Worm (Caenorhabditis elegans) whole organism, late embryonic: Measurements from ENCODE around the gene clhm-1.
A peak's percentile ranks its signal among the peaks of the same experiment; 100 is the strongest.

Source experiments
- C38D4.7 ChIP-seq: fragments of 200-800 bp; sonication (Bioruptor generic); optimal IDR thresholded peaks from 2 replicates; lab custom pipeline; 2018; ENCODE audit warnings: mild to moderate bottlenecking, missing genetic modification characterization, moderate library complexity, missing compliant biosample characterization
- F13H6.1 ChIP-seq: sonication (generic microtip); optimal IDR thresholded peaks from 2 replicates; lab custom pipeline; 2016; ENCODE audit warnings: missing genetic modification characterization, missing compliant biosample characterization
- K09A11.1 ChIP-seq: sonication (generic microtip); optimal IDR thresholded peaks from 2 replicates; lab custom pipeline; 2017; ENCODE audit warnings: antibody characterized with exemption, mild to moderate bottlenecking, missing genetic modification characterization, missing compliant biosample characterization; ENCODE audit not compliant: insufficient read depth
- ama-1 ChIP-seq: fragments of 150-350 bp; optimal IDR thresholded peaks from 2 replicates; lab custom pipeline; 2014
- ceh-14 ChIP-seq: sonication (generic microtip); optimal IDR thresholded peaks from 2 replicates; lab custom pipeline; 2016; ENCODE audit warnings: missing genotype, missing genetic modification characterization, missing compliant biosample characterization
- ceh-18 ChIP-seq: sonication (generic microtip); optimal IDR thresholded peaks from 2 replicates; lab custom pipeline; 2016; ENCODE audit warnings: missing genetic modification characterization, missing compliant biosample characterization
- ceh-19 ChIP-seq: fragments of 200-800 bp; sonication (Bioruptor generic); optimal IDR thresholded peaks from 2 replicates; lab custom pipeline; 2018; ENCODE audit warnings: mild to moderate bottlenecking, missing genetic modification characterization, missing compliant biosample characterization
- ceh-34 ChIP-seq: sonication (generic microtip); optimal IDR thresholded peaks from 2 replicates; lab custom pipeline; 2016; ENCODE audit warnings: mild to moderate bottlenecking, missing genetic modification characterization, missing compliant biosample characterization
- ceh-9 ChIP-seq: sonication (generic microtip); optimal IDR thresholded peaks from 2 replicates; lab custom pipeline; 2016; ENCODE audit warnings: mild to moderate bottlenecking, missing genetic modification characterization, inconsistent platforms, missing compliant biosample characterization
- che-1 ChIP-seq: sonication (generic microtip); optimal IDR thresholded peaks from 2 replicates; lab custom pipeline; 2016; ENCODE audit warnings: mild to moderate bottlenecking, missing genetic modification characterization, missing compliant biosample characterization
- dmd-4 ChIP-seq: sonication (generic microtip); optimal IDR thresholded peaks from 2 replicates; lab custom pipeline; 2016; ENCODE audit warnings: borderline replicate concordance, missing genetic modification characterization, missing compliant biosample characterization
- dve-1 ChIP-seq: sonication (generic microtip); optimal IDR thresholded peaks from 2 replicates; lab custom pipeline; 2017; ENCODE audit warnings: antibody characterized with exemption, mild to moderate bottlenecking, missing genetic modification characterization, missing compliant biosample characterization
- elt-2 ChIP-seq: sonication (generic microtip); optimal IDR thresholded peaks from 2 replicates; lab custom pipeline; 2016; ENCODE audit warnings: missing genetic modification reagents, missing genetic modification characterization, missing compliant biosample characterization
- eyg-1 ChIP-seq: sonication (generic microtip); optimal IDR thresholded peaks from 2 replicates; lab custom pipeline; 2016; ENCODE audit warnings: missing genotype, missing genetic modification characterization, missing compliant biosample characterization
- hlh-30 ChIP-seq: sonication (generic microtip); optimal IDR thresholded peaks from 2 replicates; lab custom pipeline; 2017; ENCODE audit warnings: antibody characterized with exemption, missing genetic modification characterization, missing compliant biosample characterization; ENCODE audit not compliant: insufficient read depth
- hlh-6 ChIP-seq: sonication (generic microtip); optimal IDR thresholded peaks from 2 replicates; lab custom pipeline; 2016; ENCODE audit warnings: missing genotype, missing genetic modification characterization, missing compliant biosample characterization
- hlh-8 ChIP-seq: sonication (generic microtip); optimal IDR thresholded peaks from 2 replicates; lab custom pipeline; 2016; ENCODE audit warnings: missing genotype, missing genetic modification characterization, missing compliant biosample characterization
- lim-6 ChIP-seq: sonication (generic microtip); optimal IDR thresholded peaks from 2 replicates; lab custom pipeline; 2016; ENCODE audit warnings: missing genetic modification characterization, missing compliant biosample characterization
- madf-2 ChIP-seq: sonication (generic microtip); optimal IDR thresholded peaks from 2 replicates; lab custom pipeline; 2017; ENCODE audit warnings: missing genetic modification characterization, missing compliant biosample characterization
- nfya-1 ChIP-seq: sonication (generic microtip); optimal IDR thresholded peaks from 2 replicates; lab custom pipeline; 2017; ENCODE audit warnings: missing genetic modification characterization, mild to moderate bottlenecking, missing compliant biosample characterization, antibody characterized with exemption, moderate library complexity
- nhr-11 ChIP-seq: fragments of 150-350 bp; optimal IDR thresholded peaks from 2 replicates; lab custom pipeline; 2014; ENCODE audit warnings: missing biosample characterization, missing genetic modification characterization
- nhr-232 ChIP-seq: sonication (generic microtip); optimal IDR thresholded peaks from 2 replicates; lab custom pipeline; 2016; ENCODE audit warnings: missing genetic modification characterization, missing compliant biosample characterization
- pag-3 ChIP-seq: sonication (generic microtip); optimal IDR thresholded peaks from 2 replicates; lab custom pipeline; 2016; ENCODE audit warnings: missing compliant biosample characterization, missing genetic modification characterization, borderline replicate concordance
- pax-1 ChIP-seq: fragments of 150-350 bp; optimal IDR thresholded peaks from 2 replicates; lab custom pipeline; 2014; ENCODE audit warnings: missing biosample characterization, missing genetic modification characterization
- pros-1 ChIP-seq: fragments of 150-350 bp; optimal IDR thresholded peaks from 2 replicates; lab custom pipeline; 2014; ENCODE audit warnings: missing biosample characterization, missing genetic modification reagents, missing genetic modification characterization
- ref-2 ChIP-seq: sonication (generic microtip); optimal IDR thresholded peaks from 2 replicates; lab custom pipeline; 2016; ENCODE audit warnings: missing genetic modification characterization, missing compliant biosample characterization
- rnt-1 ChIP-seq: sonication (generic microtip); optimal IDR thresholded peaks from 2 replicates; lab custom pipeline; 2016; ENCODE audit warnings: missing genetic modification characterization, missing compliant biosample characterization
- sdc-2 ChIP-seq: sonication (generic microtip); optimal IDR thresholded peaks from 2 replicates; lab custom pipeline; 2016; ENCODE audit warnings: missing genotype, missing genetic modification characterization, missing compliant biosample characterization
- syd-9 ChIP-seq: sonication (generic microtip); optimal IDR thresholded peaks from 2 replicates; lab custom pipeline; 2016; ENCODE audit warnings: mild to moderate bottlenecking, missing genetic modification characterization, moderate library complexity, missing compliant biosample characterization
- tbx-2 ChIP-seq: sonication (generic microtip); optimal IDR thresholded peaks from 2 replicates; lab custom pipeline; 2016; ENCODE audit warnings: missing genetic modification characterization, missing compliant biosample characterization
- unc-42 ChIP-seq: sonication (generic microtip); optimal IDR thresholded peaks from 2 replicates; lab custom pipeline; 2016; ENCODE audit warnings: missing genotype, missing genetic modification characterization, missing compliant biosample characterization
- unc-55 ChIP-seq: sonication (generic microtip); optimal IDR thresholded peaks from 2 replicates; lab custom pipeline; 2017; ENCODE audit warnings: missing biosample characterization, missing genetic modification reagents, missing genetic modification characterization
- unc-86 ChIP-seq: sonication (generic microtip); optimal IDR thresholded peaks from 2 replicates; lab custom pipeline; 2016; ENCODE audit warnings: missing genetic modification characterization, missing compliant biosample characterization

The clhm-1 gene

DNA sequence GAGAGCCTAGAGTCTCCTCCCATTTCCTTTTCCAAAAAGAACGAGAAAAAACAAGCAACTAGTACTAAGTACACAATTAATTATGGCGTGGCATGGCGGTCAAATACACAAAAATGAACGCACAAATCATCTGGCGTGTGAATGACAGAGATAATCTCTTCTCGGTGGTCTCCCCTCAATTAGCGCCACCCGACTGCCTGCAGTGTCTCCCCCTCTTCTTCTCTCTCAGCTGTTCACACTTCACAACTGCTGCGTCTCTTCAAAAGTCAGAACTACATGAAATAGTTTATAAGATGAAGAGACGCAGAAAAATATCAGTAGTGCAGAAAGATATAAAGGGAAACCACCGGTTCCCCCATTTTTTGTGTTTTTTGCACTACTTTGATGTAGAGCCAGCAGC, 43.4 kb downstream of the clhm-1 start (continued):
- TF ChIP-seq nhr-11 (tag; lab: Kevin White, UChicago) (no peak), ceh-34 (peak; percentile 51), pag-3 (tag; lab: Kevin White, UChicago) (no peak), lim-6 (tag; lab: Kevin White, UChicago) (no peak), eyg-1 (no peak), unc-42 (tag; lab: Kevin White, UChicago) (no peak), dmd-4 (tag; lab: Kevin White, UChicago) (peak; percentile 50), ceh-19 (GFP tag; lab: Kevin White, UChicago) (peak; percentile 21), madf-2 (tag; lab: Kevin White, UChicago) (no peak), tbx-2 (peak; percentile 81)

DNA sequence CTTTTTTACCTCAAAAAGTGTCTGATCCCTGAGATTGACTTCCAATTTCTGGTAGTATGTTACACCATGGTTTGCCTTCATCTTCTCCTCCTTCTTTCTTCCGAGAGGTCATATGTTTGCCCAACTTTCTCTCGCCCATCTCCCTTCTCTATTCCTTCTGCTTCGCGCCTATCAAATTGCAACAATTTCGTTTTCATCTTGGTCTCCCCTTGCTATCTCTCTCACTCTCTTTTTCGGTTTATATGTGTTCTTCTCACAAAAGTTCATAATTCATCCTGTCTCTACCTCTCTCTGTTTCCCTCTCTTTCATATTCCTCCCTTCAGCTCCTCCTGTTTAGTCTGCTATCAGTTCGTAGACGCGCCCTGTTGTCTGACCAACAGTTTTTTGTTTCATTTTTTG, 44.1 kb downstream of the clhm-1 start:
- TF ChIP-seq madf-2 (tag; lab: Kevin White, UChicago) (no peak), hlh-30 (peak; percentile 11), unc-42 (tag; lab: Kevin White, UChicago) (peak; percentile 44), ceh-18 (tag; lab: Kevin White, UChicago) (peak; percentile 46), rnt-1 (tag; lab: Kevin White, UChicago) (peak; percentile 31), pax-1 (tag; lab: Kevin White, UChicago) (no peak), ceh-34 (peak; percentile 78), ama-1 (lab: Kevin White, UChicago) (no peak), nfya-1 (tag; lab: Kevin White, UChicago) (peak; percentile 39), hlh-8 (tag; lab: Kevin White, UChicago) (peak; percentile 12)

DNA sequence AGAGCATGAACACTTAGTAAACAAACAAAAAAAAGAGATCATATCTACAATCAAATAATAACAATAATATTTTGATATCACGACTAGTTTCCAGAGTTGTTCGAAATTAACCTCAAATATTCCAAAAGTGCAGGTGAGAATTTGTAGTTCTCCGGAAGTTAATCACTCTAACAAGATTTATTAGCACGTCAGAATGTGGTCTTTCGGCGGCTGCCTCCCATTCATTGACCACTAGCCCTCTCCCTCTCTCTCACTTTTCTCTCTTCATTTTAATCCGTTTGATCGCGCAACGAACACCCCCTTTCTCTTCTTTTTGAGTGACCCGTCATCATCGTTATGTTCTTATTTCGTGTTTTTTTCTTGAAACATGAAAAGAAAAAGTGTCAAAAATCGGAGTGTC, 45.1 kb downstream of the clhm-1 start:
- TF ChIP-seq unc-55 (GFP tag; lab: Kevin White, UChicago) (peak; percentile 88), che-1 (no peak), sdc-2 (tag; lab: Kevin White, UChicago) (no peak), rnt-1 (tag; lab: Kevin White, UChicago) (peak; percentile 72), tbx-2 (peak; percentile 10), unc-42 (tag; lab: Kevin White, UChicago) (peak; percentile 82), ceh-14 (peak; percentile 14), ref-2 (tag; lab: Kevin White, UChicago) (peak; percentile 41), F13H6.1 (tag; lab: Kevin White, UChicago) (peak; percentile 39), nfya-1 (tag; lab: Kevin White, UChicago) (peak; percentile 51)

DNA sequence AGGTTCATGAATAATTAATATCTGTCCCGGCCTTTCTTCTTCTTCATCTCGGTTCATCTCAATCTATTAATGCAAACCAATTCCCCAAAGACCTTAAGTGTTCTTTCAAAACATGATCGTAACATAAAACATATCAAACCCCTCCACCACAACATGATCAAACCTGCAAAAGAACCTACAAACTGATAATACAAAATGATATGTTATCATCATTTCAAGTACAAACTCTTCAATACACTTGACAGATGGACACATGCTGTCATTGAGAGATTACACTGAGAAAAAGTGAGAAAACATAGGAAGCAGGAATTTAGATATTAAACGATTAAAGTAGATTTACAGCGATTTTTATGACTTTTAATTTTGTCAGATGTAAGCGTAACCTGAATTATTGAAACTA, 46.3 kb downstream of the clhm-1 start:
- peak; percentile 6 for TF ChIP-seq dve-1
- TF ChIP-seq unc-55 (GFP tag; lab: Kevin White, UChicago), result peak; percentile 87
- TF ChIP-seq elt-2, result peak; percentile 90
- TF ChIP-seq nhr-232 (tag; lab: Kevin White, UChicago), result no peak

DNA sequence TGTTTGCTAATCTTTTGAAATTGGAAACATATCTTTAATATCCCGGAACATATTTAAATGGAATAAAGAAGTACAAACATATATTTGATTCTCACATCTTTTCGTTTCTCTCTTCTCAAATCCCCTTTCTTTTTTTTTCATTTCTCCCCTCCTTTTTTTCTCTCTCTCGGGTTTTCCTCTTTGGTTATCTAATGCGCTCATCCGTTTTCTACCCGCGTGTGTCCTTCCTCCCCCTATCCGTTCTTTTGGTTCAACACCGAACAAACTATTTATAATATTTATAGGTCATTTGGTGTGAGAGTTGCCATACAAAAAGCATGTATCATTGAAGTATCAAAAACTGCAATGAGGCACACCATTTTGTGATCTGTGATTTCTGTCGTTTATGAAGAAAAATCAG, 46.9 kb downstream of the clhm-1 start:
- TF ChIP-seq unc-42 (tag; lab: Kevin White, UChicago) (peak; percentile 67), pag-3 (tag; lab: Kevin White, UChicago) (no peak), ceh-19 (GFP tag; lab: Kevin White, UChicago) (no peak), C38D4.7 (no peak), unc-86 (no peak), K09A11.1 (tag; lab: Kevin White, UChicago) (no peak), nfya-1 (tag; lab: Kevin White, UChicago) (peak; percentile 0), pros-1 (tag; lab: Kevin White, UChicago) (no peak), syd-9 (tag; lab: Kevin White, UChicago) (no peak), ceh-9 (tag; lab: Kevin White, UChicago) (no peak)

DNA sequence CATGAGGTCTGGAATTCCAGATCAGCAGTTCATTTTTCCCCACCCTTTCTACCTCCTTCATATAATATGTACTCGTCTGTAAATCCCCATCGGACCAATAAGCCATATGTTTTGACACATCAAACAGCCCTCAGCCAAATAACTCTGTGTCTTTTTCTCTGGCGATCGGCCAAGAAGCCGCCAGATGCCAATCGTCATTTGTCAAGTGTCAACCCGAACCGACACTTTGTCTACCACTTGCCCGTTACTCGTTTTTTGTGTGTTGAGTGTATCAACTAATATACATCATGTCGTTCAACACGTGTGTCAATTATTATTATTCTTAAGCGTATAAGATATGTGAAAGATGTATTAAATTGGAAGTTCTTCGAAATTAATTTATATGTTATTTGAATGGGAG, 47.6 kb downstream of the clhm-1 start:
- TF ChIP-seq tbx-2, result peak; percentile 25
- peak; percentile 99 for TF ChIP-seq unc-55 (GFP tag; lab: Kevin White, UChicago)
- peak; percentile 40 for TF ChIP-seq ceh-18 (tag; lab: Kevin White, UChicago)
- no peak for TF ChIP-seq hlh-6 (tag; lab: Kevin White, UChicago)
- peak; percentile 25 for TF ChIP-seq rnt-1 (tag; lab: Kevin White, UChicago)
- peak; percentile 69 for TF ChIP-seq hlh-8 (tag; lab: Kevin White, UChicago)
- TF ChIP-seq, all 69 proteins: peak for 5
